Worm (Caenorhabditis elegans): ENCODE measurements around the gene cct-5.

Gene cct-5

ce11 chrIII:4449893-4450579, 57.9 kb downstream of the cct-5 start, which contains the start of gene ceh-43:
Gene ceh-43, minus strand, starts transcription at chrIII:4449943.
- no peak for TF ChIP-seq aly-2 (tag; optimal IDR thresholded peaks at IDR 0.05)
- TF ChIP-seq sox-4 (tag; optimal IDR thresholded peaks at IDR 0.05) = no peak
- TF ChIP-seq lin-35 (GFP tag; optimal IDR thresholded peaks at IDR 0.05) = peak in 1 of 2 experiments; percentile 27
- TF ChIP-seq lin-15B (tag; optimal IDR thresholded peaks at IDR 0.05) = no peak
- TF ChIP-seq mdl-1 (tag; optimal IDR thresholded peaks at IDR 0.05) = no peak
- no peak for TF ChIP-seq zag-1 (tag; optimal IDR thresholded peaks at IDR 0.05)
- TF ChIP-seq ceh-88 (GFP tag; IDR thresholded peaks at IDR 0.05) = no peak
- TF ChIP-seq nhr-47 (tag; optimal IDR thresholded peaks at IDR 0.05) = no peak
- no peak for TF ChIP-seq ceh-63 (GFP tag; optimal IDR thresholded peaks at IDR 0.05)
- TF ChIP-seq F16B12.6 (tag; optimal IDR thresholded peaks at IDR 0.05) = no peak
- TF ChIP-seq pqm-1 (tag; optimal IDR thresholded peaks at IDR 0.05) = no peak
- TF ChIP-seq unc-130 (tag; optimal IDR thresholded peaks at IDR 0.05) = no peak
- no peak for TF ChIP-seq efl-1 (optimal IDR thresholded peaks at IDR 0.05)
- peak in 1 of 2 experiments; percentile 63 for TF ChIP-seq efl-1 (GFP tag; optimal IDR thresholded peaks at IDR 0.05 in 1 of 2)
- TF ChIP-seq nhr-28 (tag; optimal IDR thresholded peaks at IDR 0.05) = no peak
- peak; percentile 14 for TF ChIP-seq elt-2 (tag; optimal IDR thresholded peaks at IDR 0.05)
- TF ChIP-seq swsn-7 (tag; optimal IDR thresholded peaks at IDR 0.05) = no peak

DNA sequence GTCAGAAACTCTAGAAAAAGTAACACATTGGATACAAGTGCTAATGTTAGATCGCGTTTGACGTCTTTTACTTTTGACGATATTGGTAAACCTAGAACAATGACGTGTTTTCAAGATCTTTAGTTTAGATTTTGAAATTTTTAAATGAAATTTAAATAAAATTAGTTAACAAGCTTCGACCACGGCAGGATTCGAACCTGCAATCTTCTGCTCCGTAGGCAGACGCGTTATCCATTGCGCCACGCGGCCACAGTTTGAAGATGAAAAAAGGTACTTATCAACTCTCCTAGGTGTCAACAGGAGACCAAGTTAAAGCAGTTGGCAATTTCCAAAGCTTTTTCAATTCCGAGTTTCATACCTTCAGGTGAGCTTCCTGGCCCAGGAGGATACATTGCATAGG, 58.6 kb downstream of the cct-5 start:
- TF ChIP-seq snu-23 (GFP tag; optimal IDR thresholded peaks at IDR 0.05) (peak; percentile 13), egl-13 (tag; optimal IDR thresholded peaks at IDR 0.05) (no peak), ceh-90 (tag; optimal IDR thresholded peaks at IDR 0.05) (no peak), rnt-1 (tag; optimal IDR thresholded peaks at IDR 0.05) (peak; percentile 30), nhr-85 (tag) (peak; percentile 60), lin-15B (tag; optimal IDR thresholded peaks at IDR 0.05) (no peak), unc-30 (tag; optimal IDR thresholded peaks at IDR 0.05) (no peak), lsy-2 (tag; optimal IDR thresholded peaks at IDR 0.05) (peak in 1 of 2 experiments; percentile 35), nhr-19 (GFP tag; conservative IDR thresholded peaks at IDR 0.05) (no peak), efl-1 (optimal IDR thresholded peaks at IDR 0.05) (peak in 1 of 2 experiments; percentile 14), efl-1 (GFP tag; optimal IDR thresholded peaks at IDR 0.05 in 1 of 2) (no peak), efl-3 (GFP tag; optimal IDR thresholded peaks at IDR 0.05) (no peak), mdl-1 (tag; optimal IDR thresholded peaks at IDR 0.05) (no peak), nhr-76 (tag; optimal IDR thresholded peaks at IDR 0.05) (no peak), hpl-2 (GFP tag; optimal IDR thresholded peaks at IDR 0.05) (no peak), nhr-47 (tag; optimal IDR thresholded peaks at IDR 0.05) (no peak), lin-35 (GFP tag; optimal IDR thresholded peaks at IDR 0.05) (peak in 1 of 2 experiments; percentile 34), tbx-2 (tag; optimal IDR thresholded peaks at IDR 0.05) (no peak), blmp-1 (tag; optimal IDR thresholded peaks at IDR 0.05) (no peak), mep-1 (tag; optimal IDR thresholded peaks at IDR 0.05) (no peak)

Measured in whole organism, L1 larva.